Worm (Caenorhabditis elegans): ENCODE results near the gene irld-26.

Gene irld-26

ce11 chrV:16225524-16226116 is 20.6 kb downstream of the irld-26 start:
- TF ChIP-seq unc-62 (GFP tag; optimal IDR thresholded peaks at IDR 0.05), result no peak

- TF ChIP-seq unc-62 (GFP tag; optimal IDR thresholded peaks at IDR 0.05), result no peak
Measured at ce11 chrV:16226581-16226980, 21.6 kb downstream of the irld-26 start, which contains the start of gene F11A5.13. F11A5.13 (minus strand) TSS chrV:16226681.

- TF ChIP-seq unc-62 (GFP tag; optimal IDR thresholded peaks at IDR 0.05), result no peak
Measured at ce11 chrV:16229439-16229838, 24.5 kb downstream of the irld-26 start.

- no peak for TF ChIP-seq unc-62 (GFP tag; optimal IDR thresholded peaks at IDR 0.05)
Measured at ce11 chrV:16229896-16230295, 24.9 kb downstream of the irld-26 start, which contains the start of the genes F21H7.2 and F21H7.12. F21H7.2 (minus strand) TSS chrV:16229996. F21H7.12 (plus strand) TSS chrV:16230165.

- no peak for TF ChIP-seq unc-62 (GFP tag; optimal IDR thresholded peaks at IDR 0.05)
Measured at ce11 chrV:16232180-16232579, 27.2 kb downstream of the irld-26 start, which contains the start of gene gst-22. gst-22 (minus strand) TSS chrV:16232282.

- TF ChIP-seq unc-62 (GFP tag; optimal IDR thresholded peaks at IDR 0.05), result no peak
Measured at ce11 chrV:16233624-16234023, 28.6 kb downstream of the irld-26 start, which contains the start of gene clec-233. clec-233 (plus strand) TSS chrV:16233924.

ce11 chrV:16235135-16235534 is 30.1 kb downstream of the irld-26 start, which contains the start of gene F21H7.3:
F21H7.3 (minus strand) TSS chrV:16235235.
- no peak for TF ChIP-seq unc-62 (GFP tag; optimal IDR thresholded peaks at IDR 0.05)

ce11 chrV:16235647-16236046 is 30.7 kb downstream of the irld-26 start, which contains the start of gene srh-98:
srh-98 (minus strand) TSS chrV:16235747.
- TF ChIP-seq unc-62 (GFP tag; optimal IDR thresholded peaks at IDR 0.05), result no peak

- TF ChIP-seq unc-62 (GFP tag; optimal IDR thresholded peaks at IDR 0.05), result no peak
Measured at ce11 chrV:16237223-16237622, 32.2 kb downstream of the irld-26 start, which contains the start of gene F21H7.5. F21H7.5 (plus strand) TSS chrV:16237523.

ce11 chrV:16244078-16244477 is 39.1 kb downstream of the irld-26 start, which contains the start of gene srh-104:
srh-104 (minus strand) TSS chrV:16244178.
- no peak for TF ChIP-seq unc-62 (GFP tag; optimal IDR thresholded peaks at IDR 0.05)

- TF ChIP-seq unc-62 (GFP tag; optimal IDR thresholded peaks at IDR 0.05), result no peak
Measured at ce11 chrV:16246579-16246978, 41.6 kb downstream of the irld-26 start, which contains the start of gene srh-95. srh-95 (plus strand) TSS chrV:16246879.

- no peak for TF ChIP-seq unc-62 (GFP tag; optimal IDR thresholded peaks at IDR 0.05)
Measured at ce11 chrV:16249105-16249504, 44.1 kb downstream of the irld-26 start.

- TF ChIP-seq unc-62 (GFP tag; optimal IDR thresholded peaks at IDR 0.05), result no peak
Measured at ce11 chrV:16253687-16254086, 48.7 kb downstream of the irld-26 start, which contains the start of gene gcy-20. gcy-20 (minus strand) TSS chrV:16253787.

- TF ChIP-seq unc-62 (GFP tag; optimal IDR thresholded peaks at IDR 0.05), result no peak
Measured at ce11 chrV:16256395-16256794, 51.4 kb downstream of the irld-26 start, which contains the start of gene bgnt-1.3. bgnt-1.3 (minus strand) TSS chrV:16256495.
